Worm (Caenorhabditis elegans): Measurements from ENCODE around the gene glb-30.
A peak's percentile ranks its signal among the peaks of the same experiment; 100 is the strongest.

glb-30 gene

DNA sequence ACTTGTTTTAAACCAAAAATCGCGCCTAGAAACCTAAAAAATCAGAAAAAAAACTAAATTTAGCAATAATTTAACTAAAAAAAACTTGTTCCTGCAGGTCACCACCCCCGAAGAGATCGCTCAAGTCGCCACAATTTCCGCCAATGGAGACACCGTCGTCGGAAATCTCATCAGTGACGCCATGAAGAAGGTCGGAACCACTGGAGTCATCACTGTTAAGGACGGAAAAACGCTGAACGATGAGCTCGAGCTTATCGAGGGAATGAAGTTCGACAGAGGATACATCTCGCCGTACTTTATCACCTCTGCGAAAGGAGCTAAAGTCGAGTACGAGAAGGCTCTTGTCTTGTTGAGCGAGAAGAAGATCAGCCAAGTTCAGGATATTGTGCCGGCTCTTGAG is 47.1 kb downstream of the glb-30 start:
- TF ChIP-seq ama-1 (optimal IDR thresholded peaks at IDR 0.05) (peak; percentile 15), egl-5 (tag; optimal IDR thresholded peaks at IDR 0.05) (no peak)

DNA sequence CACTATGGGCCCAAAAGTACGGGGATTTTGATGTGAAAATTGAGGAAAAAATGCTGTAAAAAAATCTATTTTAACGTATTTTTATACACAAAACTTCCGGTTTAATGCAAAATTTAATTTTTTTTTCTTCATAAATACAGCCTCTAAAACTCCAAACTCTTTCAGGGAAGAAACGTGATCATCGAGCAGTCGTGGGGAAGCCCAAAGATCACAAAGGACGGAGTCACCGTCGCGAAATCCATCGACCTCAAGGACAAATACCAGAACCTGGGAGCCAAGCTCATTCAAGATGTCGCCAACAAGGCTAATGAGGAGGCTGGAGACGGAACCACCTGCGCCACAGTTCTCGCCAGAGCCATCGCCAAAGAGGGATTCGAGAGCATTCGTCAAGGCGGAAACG is 48.5 kb downstream of the glb-30 start:
- TF ChIP-seq skn-1 (tag; optimal IDR thresholded peaks at IDR 0.05) (no peak), fos-1 (tag; optimal IDR thresholded peaks at IDR 0.05) (no peak), nhr-76 (tag; optimal IDR thresholded peaks at IDR 0.05) (no peak), nhr-11 (tag; optimal IDR thresholded peaks at IDR 0.05) (no peak), ama-1 (optimal IDR thresholded peaks at IDR 0.05) (no peak)

DNA sequence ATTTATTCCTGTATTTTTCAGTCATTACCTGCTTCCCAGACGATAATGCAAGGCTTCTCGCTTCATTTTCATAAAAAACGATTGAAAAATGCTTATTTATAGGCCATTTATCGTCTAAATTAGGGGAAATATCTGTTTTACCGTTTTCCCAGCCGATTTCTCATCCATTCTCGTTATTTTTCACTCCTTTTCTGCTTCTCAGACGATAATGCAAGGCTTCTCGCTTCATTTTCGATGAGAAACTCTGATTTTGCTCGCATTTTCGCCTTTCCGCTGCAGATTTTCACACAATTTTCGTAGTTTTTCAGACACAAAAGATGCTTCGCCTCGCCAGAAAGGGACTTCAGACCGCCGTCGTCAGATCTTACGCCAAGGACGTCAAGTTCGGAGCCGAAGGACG is 49.0 kb downstream of the glb-30 start, which contains the start of gene hsp-60:
Gene hsp-60 (plus strand): TSS at position 301 of the 400 bp plus-strand sequence.
- no peak for TF ChIP-seq egl-5 (tag; optimal IDR thresholded peaks at IDR 0.05)
- TF ChIP-seq zag-1 (tag; optimal IDR thresholded peaks at IDR 0.05) = no peak
- TF ChIP-seq hmg-11 (tag; optimal IDR thresholded peaks at IDR 0.05) = no peak
- TF ChIP-seq elt-1 (tag; optimal IDR thresholded peaks at IDR 0.05) = no peak
- no peak for TF ChIP-seq skn-1 (tag; optimal IDR thresholded peaks at IDR 0.05)
- TF ChIP-seq unc-62 (GFP tag; optimal IDR thresholded peaks at IDR 0.05) = no peak
- no peak for TF ChIP-seq fkh-10 (GFP tag; optimal IDR thresholded peaks at IDR 0.05)
- TF ChIP-seq nhr-76 (tag; optimal IDR thresholded peaks at IDR 0.05) = no peak
- TF ChIP-seq mdl-1 (tag; optimal IDR thresholded peaks at IDR 0.05) = no peak
- TF ChIP-seq lin-15B (tag; optimal IDR thresholded peaks at IDR 0.05) = no peak
- no peak for TF ChIP-seq eor-1 (tag; optimal IDR thresholded peaks at IDR 0.05)
- TF ChIP-seq sea-2 (GFP tag; optimal IDR thresholded peaks at IDR 0.05) = no peak
- no peak for TF ChIP-seq ceh-9 (tag; optimal IDR thresholded peaks at IDR 0.05)
- no peak for TF ChIP-seq ama-1 (optimal IDR thresholded peaks at IDR 0.05)
- TF ChIP-seq pha-4 (tag; optimal IDR thresholded peaks at IDR 0.05) = no peak
- TF ChIP-seq ztf-4 (tag; optimal IDR thresholded peaks at IDR 0.05) = no peak
- no peak for TF ChIP-seq pqm-1 (tag; optimal IDR thresholded peaks at IDR 0.05)
- TF ChIP-seq unc-39 (tag; optimal IDR thresholded peaks at IDR 0.05) = no peak
- no peak for TF ChIP-seq mml-1 (tag; optimal IDR thresholded peaks at IDR 0.05)
- no peak for TF ChIP-seq nhr-237 (tag; optimal IDR thresholded peaks at IDR 0.05)

ce11 chrIII:1618915-1619314 is 49.5 kb downstream of the glb-30 start, which contains the start of gene Y22D7AL.10:
Gene Y22D7AL.10 (minus strand): TSS chrIII:1618929.
- TF ChIP-seq lin-39 (tag; optimal IDR thresholded peaks at IDR 0.05) (peak; percentile 98), ceh-16 (tag; optimal IDR thresholded peaks at IDR 0.05) (peak; percentile 64), ceh-28 (tag; optimal IDR thresholded peaks at IDR 0.05) (peak; percentile 95), lsy-12 (tag; optimal IDR thresholded peaks at IDR 0.05) (peak; percentile 99), snpc-4 (tag; optimal IDR thresholded peaks at IDR 0.05) (peak; percentile 79), nhr-25 (tag; optimal IDR thresholded peaks at IDR 0.05) (peak; percentile 94), aly-2 (tag; optimal IDR thresholded peaks at IDR 0.05) (peak; percentile 90), nhr-28 (tag; optimal IDR thresholded peaks at IDR 0.05) (no peak), elt-3 (tag; optimal IDR thresholded peaks at IDR 0.05) (peak in 2 of 3 experiments; percentile 4 to 47), tbx-2 (tag; optimal IDR thresholded peaks at IDR 0.05) (peak; percentile 96), nhr-23 (tag; optimal IDR thresholded peaks at IDR 0.05) (peak; percentile 97), sea-2 (GFP tag; optimal IDR thresholded peaks at IDR 0.05) (no peak), daf-12 (tag; optimal IDR thresholded peaks at IDR 0.05) (peak; percentile 54), nhr-43 (tag; optimal IDR thresholded peaks at IDR 0.05; ENCODE audit: poor library complexity, severe bottlenecking) (peak; percentile 99), eor-1 (tag; optimal IDR thresholded peaks at IDR 0.05) (peak in 1 of 2 experiments; percentile 47), nhr-67 (tag; optimal IDR thresholded peaks at IDR 0.05) (peak; percentile 62), ZK546.5 (tag; optimal IDR thresholded peaks at IDR 0.05) (peak; percentile 68), ceh-82 (tag; optimal IDR thresholded peaks at IDR 0.05) (peak; percentile 86), elt-1 (tag; optimal IDR thresholded peaks at IDR 0.05) (peak; percentile 71), nhr-11 (tag; optimal IDR thresholded peaks at IDR 0.05) (peak; percentile 83), R02D3.7 (tag; optimal IDR thresholded peaks at IDR 0.05) (peak; percentile 89), ceh-9 (tag; optimal IDR thresholded peaks at IDR 0.05) (no peak), pha-4 (tag; optimal IDR thresholded peaks at IDR 0.05) (peak; percentile 94), egl-27 (tag; optimal IDR thresholded peaks at IDR 0.05) (peak; percentile 55), nfya-1 (tag; optimal IDR thresholded peaks at IDR 0.05; ENCODE audit: insufficient read depth) (peak; percentile 100), jun-1 (tag; optimal IDR thresholded peaks at IDR 0.05) (peak; percentile 96), fos-1 (tag; optimal IDR thresholded peaks at IDR 0.05) (peak; percentile 49), nhr-77 (tag; optimal IDR thresholded peaks at IDR 0.05) (peak; percentile 81), mml-1 (tag; optimal IDR thresholded peaks at IDR 0.05) (no peak), unc-62 (GFP tag; optimal IDR thresholded peaks at IDR 0.05) (peak; percentile 83), ama-1 (optimal IDR thresholded peaks at IDR 0.05) (peak; percentile 18), hmg-11 (tag; optimal IDR thresholded peaks at IDR 0.05) (peak; percentile 95), elt-2 (tag; optimal IDR thresholded peaks at IDR 0.05) (peak; percentile 88), ztf-4 (tag; optimal IDR thresholded peaks at IDR 0.05) (peak; percentile 82), pqm-1 (tag; optimal IDR thresholded peaks at IDR 0.05) (peak; percentile 66), fkh-2 (tag; optimal IDR thresholded peaks at IDR 0.05) (peak; percentile 77), mdl-1 (tag; optimal IDR thresholded peaks at IDR 0.05) (peak; percentile 54), lin-15B (tag; optimal IDR thresholded peaks at IDR 0.05) (peak; percentile 99), skn-1 (tag; optimal IDR thresholded peaks at IDR 0.05) (peak; percentile 94), zag-1 (tag; optimal IDR thresholded peaks at IDR 0.05) (peak; percentile 86), unc-39 (tag; optimal IDR thresholded peaks at IDR 0.05) (no peak), fkh-10 (GFP tag; optimal IDR thresholded peaks at IDR 0.05) (peak; percentile 96)

Measured in whole organism, L3 larva.